Fruit fly (Drosophila melanogaster): ENCODE measurements around the gene CG7369.

- TF ChIP-seq h (optimal IDR thresholded peaks at IDR 0.05) (no peak), psq (optimal IDR thresholded peaks at IDR 0.05) (no peak), Sin3A (optimal IDR thresholded peaks at IDR 0.05) (no peak), ttk (optimal IDR thresholded peaks at IDR 0.05) (no peak)
Observed at dm6 chr3L:22731393-22731792, 10.2 kb upstream of the CG7369 start.
